Fruit fly (Drosophila melanogaster) whole organism, wandering third instar larva: Measurements from ENCODE around the gene CG43349.

Experiments
- Dfd ChIP-seq: fragments of >200 bp; optimal IDR thresholded peaks from 2 replicates; lab custom pipeline; 2017; ENCODE audit warnings: missing biosample characterization, missing genetic modification characterization
- Dif ChIP-seq: fragments of 200-275, 200-300 bp; sonication (Bioruptor generic); optimal IDR thresholded peaks from 2 replicates; lab custom pipeline; 2018; ENCODE audit warnings: missing biosample characterization, missing genetic modification characterization; ENCODE audit not compliant: partially characterized antibody
- ey ChIP-seq: fragments of 200-800 bp; sonication (Bioruptor generic); optimal IDR thresholded peaks from 2 replicates; lab custom pipeline; 2016; ENCODE audit warnings: missing biosample characterization, missing genetic modification characterization
- pan ChIP-seq: fragments of >200 bp; optimal IDR thresholded peaks from 2 replicates; lab custom pipeline; 2017

DNA sequence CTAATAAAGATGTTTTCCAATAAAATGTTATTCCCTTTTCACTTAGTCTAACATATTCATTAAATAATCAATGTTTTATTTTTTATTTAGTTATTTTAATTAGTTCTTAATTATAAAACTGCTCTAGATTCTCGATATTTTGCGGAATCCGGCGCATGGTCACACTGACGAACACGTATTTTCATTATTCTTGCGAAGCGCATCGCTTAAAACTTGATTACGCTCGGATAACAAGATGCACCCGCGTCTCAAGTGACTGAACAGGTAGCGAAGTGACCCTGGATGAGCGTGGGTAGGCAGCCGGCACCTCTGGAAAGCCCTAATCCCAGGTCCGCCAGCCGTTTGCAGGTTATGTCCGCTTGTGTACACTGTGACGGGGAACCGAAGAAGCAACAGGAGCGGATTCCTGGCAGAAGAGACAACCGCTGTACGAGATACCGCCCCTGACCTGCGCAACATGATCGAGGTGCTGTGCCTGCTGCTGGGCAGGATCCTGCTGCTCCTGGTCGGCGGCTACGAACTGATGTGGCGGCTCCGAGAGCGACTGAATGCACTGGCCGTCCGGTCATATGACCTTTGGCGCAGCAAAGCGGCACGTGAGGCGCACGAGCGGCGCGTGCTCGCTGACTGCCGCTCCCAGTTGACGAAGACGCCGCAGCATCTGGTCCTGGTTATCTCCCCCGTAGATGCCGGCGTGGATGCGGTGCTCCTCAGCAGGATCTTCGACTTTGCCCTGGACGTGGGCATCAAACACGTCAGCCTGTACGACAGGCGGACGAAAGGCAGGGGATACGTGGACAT, 41.3 kb upstream of the CG43349 start, which contains the start of gene Tango14:
- TF ChIP-seq ey (GFP tag; lab: Kevin White, UChicago) (no peak), Dif (GFP tag; lab: Kevin White, UChicago) (no peak), Dfd (GFP tag; lab: Kevin White, UChicago) (no peak), pan (lab: Kevin White, UChicago) (no peak)
